Worm (Caenorhabditis elegans) whole organism, L3 larva: ENCODE results near the gene C02F5.12.

ENCODE experiments used
- R02D3.7 ChIP-seq: fragments of 150-350 bp; optimal IDR thresholded peaks from 2 replicates; lab custom pipeline; 2014; ENCODE audit warnings: missing biosample characterization, missing genetic modification characterization
- ama-1 ChIP-seq: fragments of 150-350 bp; optimal IDR thresholded peaks from 2 replicates; lab custom pipeline; 2018
- daf-12 ChIP-seq: fragments of 150-350 bp; optimal IDR thresholded peaks from 2 replicates; lab custom pipeline; 2014; ENCODE audit warnings: missing biosample characterization, missing genetic modification reagents, missing genetic modification characterization
- egl-27 ChIP-seq: sonication (generic microtip); optimal IDR thresholded peaks from 4 replicates; lab custom pipeline; 2017; ENCODE audit warnings: missing biosample characterization, missing genetic modification reagents, missing genetic modification characterization
- fkh-10 ChIP-seq: sonication (generic microtip); optimal IDR thresholded peaks from 2 replicates; lab custom pipeline; 2017; ENCODE audit warnings: missing biosample characterization, missing genetic modification reagents, missing genetic modification characterization
- fos-1 ChIP-seq: fragments of 150-350 bp; optimal IDR thresholded peaks from 2 replicates; lab custom pipeline; 2014; ENCODE audit warnings: missing biosample characterization, missing genetic modification characterization
- lsy-12 ChIP-seq: sonication (generic microtip); optimal IDR thresholded peaks from 2 replicates; lab custom pipeline; 2016; ENCODE audit warnings: mild to moderate bottlenecking, missing genetic modification characterization, missing compliant biosample characterization
- mml-1 ChIP-seq: fragments of 150-350 bp; sonication (generic microtip); optimal IDR thresholded peaks from 3 replicates; lab custom pipeline; 2014; ENCODE audit warnings: missing biosample characterization, missing genetic modification characterization
- nhr-12 ChIP-seq: fragments of 150-350 bp; optimal IDR thresholded peaks from 2 replicates; lab custom pipeline; 2014; ENCODE audit warnings: missing biosample characterization, missing genetic modification characterization
- nhr-23 ChIP-seq: fragments of 150-350 bp; optimal IDR thresholded peaks from 2 replicates; lab custom pipeline; 2014; ENCODE audit warnings: missing biosample characterization, missing genetic modification reagents, missing genetic modification characterization
- nhr-25 ChIP-seq: sonication (generic microtip); optimal IDR thresholded peaks from 2 replicates; lab custom pipeline; 2017; ENCODE audit warnings: missing biosample characterization, missing genetic modification characterization
- nhr-28 ChIP-seq: fragments of 150-350 bp; optimal IDR thresholded peaks from 2 replicates; lab custom pipeline; 2014; ENCODE audit warnings: missing biosample characterization, missing genetic modification characterization
- nhr-43 ChIP-seq: sonication (generic microtip); optimal IDR thresholded peaks from 2 replicates; lab custom pipeline; 2016; ENCODE audit warnings: mild to moderate bottlenecking, missing genetic modification characterization, missing compliant biosample characterization; ENCODE audit not compliant: poor library complexity, severe bottlenecking
- nhr-76 ChIP-seq: fragments of 150-350 bp; sonication (generic microtip); optimal IDR thresholded peaks from 5 replicates; lab custom pipeline; 2014; ENCODE audit warnings: missing biosample characterization, missing genetic modification characterization
- nhr-77 ChIP-seq: fragments of 150-350 bp; optimal IDR thresholded peaks from 2 replicates; lab custom pipeline; 2014; ENCODE audit warnings: missing biosample characterization, missing genetic modification characterization
- tbx-2 ChIP-seq: sonication (generic microtip); optimal IDR thresholded peaks from 2 replicates; lab custom pipeline; 2016; ENCODE audit warnings: mild to moderate bottlenecking, missing genetic modification characterization, missing compliant biosample characterization
- unc-39 ChIP-seq: sonication (generic microtip); optimal IDR thresholded peaks from 4 replicates; lab custom pipeline; 2017; ENCODE audit warnings: missing biosample characterization, missing genetic modification characterization
- ztf-4 ChIP-seq: fragments of 150-350 bp; optimal IDR thresholded peaks from 2 replicates; lab custom pipeline; 2014; ENCODE audit warnings: missing biosample characterization, missing genetic modification characterization

C02F5.12 gene

DNA sequence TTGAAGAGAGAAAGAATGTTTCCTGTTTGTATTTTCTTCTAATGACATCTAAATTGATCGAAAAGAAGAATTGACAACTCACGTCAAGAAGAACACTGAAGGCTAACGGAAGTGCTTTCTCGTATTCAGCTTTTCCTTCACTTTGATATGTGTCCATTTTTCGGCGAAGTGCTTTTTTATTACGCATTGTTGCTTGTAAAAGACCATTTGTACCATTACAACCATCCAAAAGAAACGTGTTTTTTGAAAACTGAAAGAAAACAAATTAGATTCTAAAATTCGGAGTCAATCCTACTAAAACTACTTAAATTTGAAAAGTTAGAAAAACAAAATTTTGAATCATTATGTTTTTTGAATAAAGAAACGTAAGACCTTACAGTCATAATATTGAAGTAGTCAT, 43.8 kb downstream of the C02F5.12 start:
- TF ChIP-seq nhr-25 (tag; lab: Kevin White, UChicago) (no peak), nhr-43 (tag; lab: Kevin White, UChicago) (no peak), mml-1 (tag; lab: Kevin White, UChicago) (no peak), nhr-28 (no peak), fkh-10 (GFP tag; lab: Kevin White, UChicago) (no peak), lsy-12 (no peak), nhr-12 (tag; lab: Kevin White, UChicago) (no peak), nhr-23 (no peak)
- TF ChIP-seq, all 47 proteins: peak for 0

DNA sequence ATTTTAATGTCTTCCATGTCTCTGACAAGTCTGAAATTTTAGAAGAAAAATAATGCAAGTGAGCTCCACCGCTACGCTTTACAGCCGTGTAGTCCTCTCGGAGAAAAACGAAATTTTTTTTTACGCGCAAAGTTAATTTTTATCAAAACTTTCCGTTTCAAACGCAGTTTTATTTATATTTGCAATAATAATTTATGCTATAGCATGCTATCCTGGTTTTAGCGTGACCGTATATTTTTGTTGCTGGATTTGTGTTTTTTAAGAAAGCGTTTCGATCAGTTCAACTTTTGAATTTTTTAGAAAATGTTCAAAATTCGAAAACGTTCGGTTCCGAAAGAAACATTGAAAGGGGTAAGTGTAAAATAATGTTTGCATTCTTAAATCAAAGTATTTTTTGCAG, 51.1 kb downstream of the C02F5.12 start, which contains the start of gene C50C3.1:
Gene C50C3.1 (plus strand): TSS at position 301 of the 400 bp plus-strand sequence.
- TF ChIP-seq nhr-28 (no peak), nhr-77 (tag; lab: Kevin White, UChicago) (no peak), tbx-2 (tag; lab: Kevin White, UChicago) (no peak), nhr-12 (tag; lab: Kevin White, UChicago) (no peak), nhr-76 (no peak), daf-12 (tag; lab: Kevin White, UChicago) (no peak), egl-27 (tag; lab: Kevin White, UChicago) (no peak), unc-39 (tag; lab: Kevin White, UChicago) (no peak), ama-1 (lab: Kevin White, UChicago) (no peak), nhr-25 (tag; lab: Kevin White, UChicago) (no peak), nhr-43 (tag; lab: Kevin White, UChicago) (no peak), ztf-4 (no peak), R02D3.7 (tag; lab: Kevin White, UChicago) (no peak), fos-1 (no peak)
